Fruit fly (Drosophila melanogaster) whole organism, embryonic: ENCODE data around the gene Cyp12a4.

Experiments
- Ada2b ChIP-seq: fragments of 200-800 bp; sonication (Bioruptor generic); IDR thresholded peaks from 2 replicates; pipeline ENCODE4 v1.3.6; 2022; ENCODE audit warnings: missing biosample characterization, missing genetic modification characterization
- Atf6 ChIP-seq: fragments of 200-800 bp; sonication (Bioruptor generic); IDR thresholded peaks from 2 replicates; pipeline ENCODE4 v1.3.6; 2022; ENCODE audit warnings: missing biosample characterization, missing genetic modification characterization
- Awh ChIP-seq: fragments of 200-800 bp; sonication (Bioruptor generic); IDR thresholded peaks from 2 replicates; pipeline ENCODE4, ENCODE4 v1.3.6; 2022; ENCODE audit warnings: missing biosample characterization, missing genetic modification characterization
- CG10274 ChIP-seq: fragments of 200-800 bp; sonication (Bioruptor generic); optimal IDR thresholded peaks from 3 replicates; lab custom pipeline; 2017; ENCODE audit warnings: missing biosample characterization, mild to moderate bottlenecking, missing genetic modification characterization
- CG11456 ChIP-seq: fragments of 200-800 bp; sonication (Bioruptor generic); IDR thresholded peaks from 3 replicates; pipeline ENCODE4 v1.3.6; 2022; ENCODE audit warnings: missing biosample characterization, missing genetic modification characterization
- CG12155 ChIP-seq: fragments of 200-800 bp; sonication (Bioruptor generic); optimal IDR thresholded peaks from 3 replicates; lab custom pipeline; 2016; ENCODE audit warnings: missing biosample characterization, missing genetic modification characterization
- CG12299 ChIP-seq: fragments of 200-800 bp; sonication (Bioruptor generic); optimal IDR thresholded peaks from 2 replicates; lab custom pipeline; 2018; ENCODE audit warnings: missing biosample characterization, mild to moderate bottlenecking, missing genetic modification characterization
- CG12942 ChIP-seq: fragments of 200-800 bp; sonication (Bioruptor generic); optimal IDR thresholded peaks from 3 replicates; lab custom pipeline; 2016; ENCODE audit warnings: missing biosample characterization, missing genetic modification characterization
- CG13775 ChIP-seq: fragments of 200-800 bp; sonication (Bioruptor generic); optimal IDR thresholded peaks from 3 replicates; lab custom pipeline; 2017; ENCODE audit warnings: missing biosample characterization, mild to moderate bottlenecking, missing genetic modification characterization
- CG13894 ChIP-seq: fragments of 200-800 bp; sonication (Bioruptor generic); optimal IDR thresholded peaks from 3 replicates; lab custom pipeline; 2018; ENCODE audit warnings: missing biosample characterization, mild to moderate bottlenecking, missing genetic modification characterization, moderate library complexity
- CG1602 ChIP-seq: fragments of 200-800 bp; sonication (Bioruptor generic); optimal IDR thresholded peaks from 3 replicates; lab custom pipeline; 2016; ENCODE audit warnings: missing biosample characterization, missing genetic modification characterization
- CG17912 ChIP-seq: fragments of 200-800 bp; sonication (Bioruptor generic); optimal IDR thresholded peaks from 2 replicates; lab custom pipeline; 2018; ENCODE audit warnings: missing biosample characterization, mild to moderate bottlenecking, missing genetic modification characterization
- CG18262 ChIP-seq: fragments of 200-800 bp; optimal IDR thresholded peaks from 3 replicates; lab custom pipeline; 2019; ENCODE audit warnings: missing biosample characterization, mild to moderate bottlenecking, missing genetic modification characterization, moderate library complexity
- CG18599 ChIP-seq: fragments of 200-800 bp; sonication (Bioruptor generic); optimal IDR thresholded peaks from 3 replicates; lab custom pipeline; 2017; ENCODE audit warnings: missing biosample characterization, missing genetic modification characterization, mild to moderate bottlenecking, moderate library complexity, missing genetic modification reagents
- CG7556 ChIP-seq: fragments of 200-800 bp; sonication (Bioruptor generic); optimal IDR thresholded peaks from 2 replicates; lab custom pipeline; 2017; ENCODE audit warnings: missing biosample characterization, mild to moderate bottlenecking, missing genetic modification characterization
- CG8478 ChIP-seq: fragments of >200 bp; optimal IDR thresholded peaks from 2 replicates; lab custom pipeline; 2018
- CG9215 ChIP-seq: fragments of 200-800 bp; sonication (Bioruptor generic); IDR thresholded peaks from 2 replicates; pipeline ENCODE4 v1.3.6; 2022; ENCODE audit warnings: missing biosample characterization, missing genetic modification characterization
- CG9932 ChIP-seq: fragments of 200-800 bp; sonication (Bioruptor generic); IDR thresholded peaks from 2 replicates; pipeline ENCODE4 v1.3.6; 2022; ENCODE audit warnings: missing biosample characterization, missing genetic modification characterization
- Dek ChIP-seq: fragments of 200-800 bp; sonication (Bioruptor generic); optimal IDR thresholded peaks from 3 replicates; lab custom pipeline; 2019; ENCODE audit warnings: missing biosample characterization, mild to moderate bottlenecking, missing genetic modification characterization, moderate library complexity
- Drgx ChIP-seq: fragments of 200-800 bp; sonication (Bioruptor generic); IDR thresholded peaks from 2 replicates; pipeline ENCODE4 v1.3.6; 2022; ENCODE audit warnings: missing biosample characterization, missing genetic modification characterization
- Fer3 ChIP-seq: fragments of 200-800 bp; sonication (Bioruptor generic); optimal IDR thresholded peaks from 2 replicates; lab custom pipeline; 2018; ENCODE audit warnings: missing biosample characterization, mild to moderate bottlenecking, missing genetic modification characterization, moderate library complexity
- HmgD ChIP-seq: fragments of 200-800 bp; sonication (Bioruptor generic); optimal IDR thresholded peaks from 3 replicates; lab custom pipeline; 2016; ENCODE audit warnings: missing biosample characterization, missing genetic modification characterization
- HmgZ ChIP-seq: fragments of 200-800 bp; sonication (Bioruptor generic); optimal IDR thresholded peaks from 2 replicates; lab custom pipeline; 2018; ENCODE audit warnings: missing biosample characterization, mild to moderate bottlenecking, missing genetic modification characterization
- MTF-1 ChIP-seq: fragments of 200-800 bp; sonication (Bioruptor generic); optimal IDR thresholded peaks from 2 replicates; lab custom pipeline; 2018; ENCODE audit warnings: missing biosample characterization, mild to moderate bottlenecking, missing genetic modification characterization, borderline replicate concordance
- Pdp1 ChIP-seq, 2 experiments: fragments of 200-800 bp; sonication (Bioruptor generic); optimal IDR thresholded peaks; 3 replicates each; lab custom pipeline; 2016; ENCODE audit warnings: missing biosample characterization in 2 of 2, missing genetic modification characterization in 2 of 2, mild to moderate bottlenecking in 1 of 2, moderate library complexity in 1 of 2
- Rx ChIP-seq: fragments of 200-800 bp; sonication (Bioruptor generic); IDR thresholded peaks from 2 replicates; pipeline ENCODE4 v1.3.6; 2022; ENCODE audit warnings: missing biosample characterization, missing genetic modification characterization
- Side ChIP-seq: fragments of 200-800 bp; sonication (Bioruptor generic); optimal IDR thresholded peaks from 2 replicates; lab custom pipeline; 2016; ENCODE audit warnings: missing biosample characterization, missing genetic modification characterization
- Vsx1 ChIP-seq: fragments of 200-800 bp; sonication (Bioruptor generic); optimal IDR thresholded peaks from 2 replicates; lab custom pipeline; 2017; ENCODE audit warnings: missing biosample characterization, mild to moderate bottlenecking, missing genetic modification characterization, missing genetic modification reagents
- amos ChIP-seq: fragments of 200-800 bp; sonication (Bioruptor generic); IDR thresholded peaks from 2 replicates; pipeline ENCODE4 v1.3.6; 2022; ENCODE audit warnings: missing biosample characterization, missing genetic modification characterization; ENCODE audit not compliant: partially characterized antibody
- ash1 ChIP-seq: fragments of 200-800 bp; sonication (Bioruptor generic); optimal IDR thresholded peaks from 2 replicates; lab custom pipeline; 2018; ENCODE audit warnings: missing biosample characterization, mild to moderate bottlenecking, missing genetic modification characterization
- bowl ChIP-seq: fragments of 200-800 bp; sonication (Bioruptor generic); IDR thresholded peaks from 2 replicates; pipeline ENCODE4 v1.3.6; 2022; ENCODE audit warnings: missing biosample characterization, missing genetic modification characterization
- br ChIP-seq: fragments of >200 bp; optimal IDR thresholded peaks from 2 replicates; lab custom pipeline; 2017
- cas ChIP-seq: fragments of 200-800 bp; sonication (Bioruptor generic); IDR thresholded peaks from 2 replicates; pipeline ENCODE4 v1.3.6; 2022; ENCODE audit warnings: missing biosample characterization, missing genetic modification characterization
- crc ChIP-seq: fragments of 200-800 bp; sonication (Bioruptor generic); optimal IDR thresholded peaks from 2 replicates; lab custom pipeline; 2016; ENCODE audit warnings: missing biosample characterization, missing genetic modification characterization
- dpn ChIP-seq, 2 experiments: fragments of 200-800 bp; sonication (Bioruptor generic); optimal IDR thresholded peaks; 3 replicates each; lab custom pipeline; 2016; ENCODE audit warnings: missing biosample characterization in 2 of 2, missing genetic modification characterization in 2 of 2
- ftz-f1 ChIP-seq: fragments of 200-800 bp; sonication (Bioruptor generic); optimal IDR thresholded peaks from 2 replicates; lab custom pipeline; 2016; ENCODE audit warnings: missing biosample characterization, missing genetic modification characterization
- hb ChIP-seq: fragments of 200-800 bp; sonication (Bioruptor generic); IDR thresholded peaks from 3 replicates; pipeline ENCODE4 v1.3.6; 2022; ENCODE audit warnings: missing biosample characterization, missing genetic modification characterization; ENCODE audit not compliant: partially characterized antibody
- hkb ChIP-seq, 2 experiments: fragments of 200-800 bp in 1 of 2; fragments of >200 bp in 1 of 2; sonication (Bioruptor generic) in 1 of 2; IDR thresholded peaks in 1 of 2; optimal IDR thresholded peaks in 1 of 2; 2 replicates each; pipeline versions ENCODE4 v1.3.6 to Lab custom; 2017 to 2022; ENCODE audit warnings: missing biosample characterization in 1 of 2, missing genetic modification characterization in 1 of 2
- ind ChIP-seq: fragments of 200-800 bp; sonication (Bioruptor generic); optimal IDR thresholded peaks from 3 replicates; lab custom pipeline; 2016; ENCODE audit warnings: missing biosample characterization, missing genetic modification characterization
- ken ChIP-seq: fragments of 200-800 bp; sonication (Bioruptor generic); IDR thresholded peaks from 3 replicates; pipeline ENCODE4 v1.3.6; 2022; ENCODE audit warnings: missing biosample characterization, missing genetic modification characterization
- mirr ChIP-seq: fragments of 200-800 bp; sonication (Bioruptor generic); optimal IDR thresholded peaks from 3 replicates; lab custom pipeline; 2018; ENCODE audit warnings: missing biosample characterization, mild to moderate bottlenecking, missing genetic modification characterization
- nau ChIP-seq: fragments of 200-800 bp; sonication (Bioruptor generic); optimal IDR thresholded peaks from 3 replicates; lab custom pipeline; 2017; ENCODE audit warnings: missing biosample characterization, mild to moderate bottlenecking, missing genetic modification characterization, missing genetic modification reagents
- odd ChIP-seq: fragments of 200-800 bp; sonication (Bioruptor generic); optimal IDR thresholded peaks from 2 replicates; lab custom pipeline; 2017; ENCODE audit warnings: missing biosample characterization, mild to moderate bottlenecking, missing genetic modification characterization
- sob ChIP-seq: fragments of 200-800 bp; sonication (Bioruptor generic); IDR thresholded peaks from 2 replicates; pipeline ENCODE4 v1.3.6; 2022; ENCODE audit warnings: missing biosample characterization, missing genetic modification characterization
- tx ChIP-seq: fragments of 200-800 bp; sonication (Bioruptor generic); optimal IDR thresholded peaks from 2 replicates; lab custom pipeline; 2016; ENCODE audit warnings: missing biosample characterization, missing genetic modification characterization
- wdn ChIP-seq: fragments of 200-800 bp; sonication (Bioruptor generic); IDR thresholded peaks from 2 replicates; pipeline ENCODE4 v1.3.6; 2022; ENCODE audit warnings: missing biosample characterization, missing genetic modification characterization
- zen ChIP-seq: fragments of 200-800 bp; sonication (Bioruptor generic); optimal IDR thresholded peaks from 3 replicates; lab custom pipeline; 2018; ENCODE audit warnings: missing biosample characterization, mild to moderate bottlenecking, missing genetic modification characterization, moderate library complexity
- zfh1 ChIP-seq: fragments of 200-800 bp; sonication (Bioruptor generic); IDR thresholded peaks from 3 replicates; pipeline ENCODE4 v1.3.6; 2022; ENCODE audit warnings: missing biosample characterization, missing genetic modification characterization

Cyp12a4 gene

DNA sequence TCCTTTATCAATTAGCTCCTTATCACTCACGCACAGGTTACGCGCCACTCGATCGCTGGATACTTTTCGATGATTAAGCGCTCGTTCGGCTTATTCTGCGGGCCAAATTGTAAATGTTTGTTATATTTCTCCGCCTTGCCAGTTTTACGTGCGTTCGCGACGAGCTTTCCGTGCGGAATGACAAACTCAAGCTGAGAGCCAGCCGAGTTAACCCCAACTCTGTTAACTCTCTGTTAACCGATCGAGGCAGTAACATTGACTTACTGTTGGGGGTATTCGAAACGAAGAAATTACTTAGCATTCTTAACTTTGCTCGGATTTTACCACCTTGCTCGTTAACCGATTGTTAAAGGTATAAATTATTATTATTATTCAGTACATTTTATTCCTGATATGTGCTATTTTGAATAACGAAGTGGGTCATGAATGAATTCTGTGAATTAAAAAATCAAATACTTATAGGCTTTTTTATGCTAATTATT is 18.6 kb downstream of the Cyp12a4 start, which contains the start of gene CG5835 (continued):
- peak; percentile 32; the same call in 1 of the 2 replicates for TF ChIP-seq amos (GFP tag; lab: Robert Waterston, UW)
- peak; percentile 21 for TF ChIP-seq Fer3 (tag; lab: Kevin White, UChicago)
- TF ChIP-seq Pdp1 (GFP tag; optimal IDR thresholded peaks at IDR 0.05; lab: Kevin White, UChicago), result peak in 1 of 2 experiments; percentile 19
- no peak for TF ChIP-seq CG13775 (GFP tag; lab: Kevin White, UChicago)
- TF ChIP-seq ind, result no peak
- TF ChIP-seq HmgZ, result peak; percentile 52
- TF ChIP-seq MTF-1 (GFP tag; lab: Kevin White, UChicago), result peak; percentile 18
- TF ChIP-seq CG13894 (tag; lab: Kevin White, UChicago), result peak; percentile 11
- no peak for TF ChIP-seq dpn (GFP tag; optimal IDR thresholded peaks at IDR 0.05; lab: Kevin White, UChicago)
- no peak for TF ChIP-seq CG11456 (GFP tag; lab: Robert Waterston, UW)
- peak; percentile 7; the same call in 1 of the 2 replicates for TF ChIP-seq Drgx (GFP tag; lab: Robert Waterston, UW)
- TF ChIP-seq zen, result no peak
- TF ChIP-seq CG17912 (GFP tag; lab: Kevin White, UChicago), result peak; percentile 55
- peak; percentile 42; the same call in 1 of the 2 replicates for TF ChIP-seq CG9932 (GFP tag; lab: Robert Waterston, UW)

DNA sequence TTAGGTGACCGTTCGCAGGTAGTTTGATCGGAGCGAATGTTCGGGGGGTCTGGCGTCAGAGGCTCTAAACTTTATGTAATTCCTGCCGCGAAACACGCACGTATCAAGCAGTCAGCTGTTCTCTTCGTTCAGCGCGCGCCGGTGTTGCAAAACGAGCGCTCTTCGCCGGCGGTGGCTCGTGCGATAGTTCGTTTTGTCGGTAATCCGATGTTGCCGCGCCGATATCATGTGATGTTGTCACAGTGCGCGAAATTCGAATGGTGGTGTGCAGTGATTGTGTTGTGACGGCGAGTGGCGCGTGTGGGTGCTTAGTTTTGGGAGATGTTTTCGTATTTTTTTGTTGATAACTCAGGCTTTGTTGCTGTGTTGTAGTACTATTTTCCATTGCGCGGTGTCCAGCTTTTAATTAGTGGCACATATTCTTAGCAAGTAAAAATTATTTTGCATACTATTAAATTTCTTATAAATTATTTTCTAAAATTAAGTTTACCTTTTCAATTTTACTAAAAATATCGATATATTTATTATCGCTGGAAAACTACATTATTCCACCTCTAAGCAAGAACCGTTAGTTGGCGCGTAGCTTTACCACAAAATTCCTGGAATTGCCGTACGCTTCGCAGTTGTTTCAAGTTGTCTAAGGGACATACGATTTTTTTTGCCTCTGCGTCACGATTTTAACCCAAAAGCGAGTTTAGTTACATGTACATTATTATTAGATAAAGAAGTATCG is 21.9 kb downstream of the Cyp12a4 start, which contains the start of gene nanos:
TSS of gene nanos (plus strand) at position 569 of the 733 bp plus-strand sequence.
- TF ChIP-seq CG12299 (no peak), crc (no peak), CG7556 (GFP tag; lab: Kevin White, UChicago) (peak; percentile 14), ash1 (peak; percentile 69), CG9215 (GFP tag; lab: Robert Waterston, UW) (peak; percentile 59), Atf6 (GFP tag; lab: Robert Waterston, UW) (peak; percentile 58; the same call in 1 of the 2 replicates), cas (GFP tag; lab: Robert Waterston, UW) (no peak; the same call in 1 of the 2 replicates), ken (GFP tag; lab: Robert Waterston, UW) (peak; percentile 73; the same call in 2 of the 3 replicates), Awh (no peak), CG18262 (tag; lab: Kevin White, UChicago) (peak; percentile 26), br (lab: Kevin White, UChicago) (no peak), CG12942 (GFP tag; lab: Kevin White, UChicago) (peak; percentile 58), CG12155 (peak; percentile 52), nau (GFP tag; lab: Kevin White, UChicago) (no peak), CG8478 (lab: Kevin White, UChicago) (peak; percentile 36), bowl (GFP tag; lab: Robert Waterston, UW) (no peak), CG1602 (GFP tag; lab: Kevin White, UChicago) (peak; percentile 54), Ada2b (GFP tag; lab: Robert Waterston, UW) (peak; percentile 44; the same call in 1 of the 2 replicates), CG10274 (GFP tag; lab: Kevin White, UChicago) (no peak), Vsx1 (GFP tag; lab: Kevin White, UChicago) (no peak), wdn (GFP tag; lab: Robert Waterston, UW) (0 out of 2 replicates have a peak, but pooled peaks have one; percentile 27), zfh1 (peak; percentile 74), Dek (tag; lab: Kevin White, UChicago) (peak; percentile 61), HmgD (peak; percentile 89), hkb (optimal IDR thresholded peaks at IDR 0.05; lab: Kevin White, UChicago) (no peak), hkb (GFP tag; IDR thresholded peaks at IDR 0.05; lab: Robert Waterston, UW) (peak; percentile 51), Rx (GFP tag; lab: Robert Waterston, UW) (peak; percentile 42; the same call in 1 of the 2 replicates), mirr (GFP tag; lab: Kevin White, UChicago) (peak; percentile 63), hb (GFP tag; lab: Robert Waterston, UW) (peak; percentile 98), odd (GFP tag; lab: Kevin White, UChicago) (no peak), ftz-f1 (GFP tag; lab: Kevin White, UChicago) (peak; percentile 62), tx (peak; percentile 55), CG18599 (GFP tag; lab: Kevin White, UChicago) (peak; percentile 56), Side (peak; percentile 60), sob (GFP tag; lab: Robert Waterston, UW) (peak; percentile 92)
